Worm (Caenorhabditis elegans) whole organism, L4 larva: ENCODE results near the gene col-13.

Source experiments
- F49E8.2 ChIP-seq: sonication (generic microtip); optimal IDR thresholded peaks from 2 replicates; lab custom pipeline; 2016; ENCODE audit warnings: missing compliant biosample characterization, mild to moderate bottlenecking, missing genetic modification characterization, borderline replicate concordance
- fos-1 ChIP-seq: fragments of 150-350 bp; optimal IDR thresholded peaks from 2 replicates; lab custom pipeline; 2014; ENCODE audit warnings: missing biosample characterization, missing genetic modification characterization
- hlh-11 ChIP-seq: fragments of 200-800 bp; sonication (Bioruptor generic); optimal IDR thresholded peaks from 2 replicates; lab custom pipeline; 2018; ENCODE audit warnings: mild to moderate bottlenecking, missing genetic modification characterization, missing compliant biosample characterization
- nhr-28 ChIP-seq: fragments of 150-350 bp; optimal IDR thresholded peaks from 2 replicates; lab custom pipeline; 2014; ENCODE audit warnings: missing biosample characterization, missing genetic modification characterization
- nhr-76 ChIP-seq: fragments of 150-350 bp; optimal IDR thresholded peaks from 2 replicates; lab custom pipeline; 2014; ENCODE audit warnings: missing biosample characterization, missing genetic modification characterization
- pha-4 ChIP-seq, 2 experiments: fragments of 150-350 bp in 1 of 2; fragments of 200-800 bp in 1 of 2; sonication (Bioruptor generic) in 1 of 2; IDR thresholded peaks in 1 of 2; optimal IDR thresholded peaks in 1 of 2; 2 replicates each; pipeline versions ENCODE4 v1.3.6 to Lab custom; 2014 to 2022; ENCODE audit warnings: missing genetic modification characterization in 2 of 2, missing genetic modification reagents in 2 of 2, missing biosample characterization in 1 of 2, missing compliant biosample characterization in 1 of 2

- TF ChIP-seq pha-4 (GFP tag; IDR thresholded peaks at IDR 0.05; lab: Robert Waterston, UW) (no peak), pha-4 (tag; optimal IDR thresholded peaks at IDR 0.05; lab: Kevin White, UChicago) (no peak), nhr-76 (tag; lab: Kevin White, UChicago) (no peak), hlh-11 (tag; lab: Kevin White, UChicago) (no peak), fos-1 (tag; lab: Kevin White, UChicago) (no peak), F49E8.2 (tag; lab: Kevin White, UChicago) (no peak), nhr-28 (no peak)
Observed at ce11 chrV:10469845-10470244, 48.1 kb upstream of the col-13 start.
